Worm (Caenorhabditis elegans) whole organism, L1 larva: ENCODE measurements around the gene lin-13.

Experiments
- efl-1 ChIP-seq, 4 experiments: fragments of 150-350 bp; optimal IDR thresholded peaks in 3 of 4; peaks in 1 of 4; 1 replicate in 1 of 4; 2 replicates in 3 of 4; lab custom pipeline; 2014; ENCODE audit warnings: missing biosample characterization in 2 of 4, missing genetic modification characterization in 2 of 4, missing genetic modification reagents in 2 of 4
- egl-27 ChIP-seq, 2 experiments: fragments of 150-350 bp in 1 of 2; sonication (generic microtip); optimal IDR thresholded peaks; 3 replicates each; lab custom pipeline; 2017 to 2018; ENCODE audit warnings: missing biosample characterization in 2 of 2, missing genetic modification characterization in 2 of 2, missing genetic modification reagents in 2 of 2
- fkh-10 ChIP-seq: sonication (generic microtip); optimal IDR thresholded peaks from 2 replicates; lab custom pipeline; 2017; ENCODE audit warnings: missing biosample characterization, missing genetic modification reagents, missing genetic modification characterization
- mef-2 ChIP-seq: fragments of 150-350 bp; optimal IDR thresholded peaks from 2 replicates; lab custom pipeline; 2014; ENCODE audit warnings: missing biosample characterization, missing genetic modification characterization
- ztf-4 ChIP-seq: fragments of 150-350 bp; optimal IDR thresholded peaks from 2 replicates; lab custom pipeline; 2014; ENCODE audit warnings: missing biosample characterization, missing genetic modification characterization

DNA sequence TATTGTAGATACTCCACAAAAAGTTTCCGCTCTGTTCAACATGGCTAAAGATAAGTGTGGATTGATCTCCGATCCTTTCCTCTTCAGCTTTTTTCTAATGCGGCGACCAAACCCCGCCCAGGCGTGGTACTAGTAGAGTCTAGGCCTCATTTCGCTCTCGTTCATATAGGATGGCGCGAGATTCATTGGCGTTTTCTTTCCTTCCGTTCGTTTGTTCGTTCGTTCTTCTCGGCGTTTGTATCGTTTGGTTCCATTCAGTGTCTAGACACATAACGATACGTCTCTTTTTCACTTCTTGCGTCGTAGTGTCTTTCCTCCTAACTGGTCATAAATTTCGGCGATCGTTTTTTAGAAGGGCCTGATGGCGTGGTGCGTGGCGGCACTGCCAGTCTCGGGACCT lies 19.8 kb upstream of the lin-13 start:
- no peak for TF ChIP-seq egl-27 (tag; optimal IDR thresholded peaks at IDR 0.05; lab: Kevin White, UChicago)
- no peak for TF ChIP-seq ztf-4
- no peak for TF ChIP-seq mef-2 (tag; lab: Kevin White, UChicago)
- TF ChIP-seq fkh-10 (GFP tag; lab: Kevin White, UChicago): no peak
- TF ChIP-seq efl-1 (optimal IDR thresholded peaks at IDR 0.05; lab: Kevin White, UChicago): no peak
- no peak for TF ChIP-seq efl-1 (GFP tag; optimal IDR thresholded peaks at IDR 0.05 in 1 of 2; lab: Kevin White, UChicago)
